Worm (Caenorhabditis elegans) whole organism, L1 larva: ENCODE data around the gene F26F4.9.

Experiments
- C16A3.4 ChIP-seq: fragments of 150-350 bp; optimal IDR thresholded peaks from 2 replicates; lab custom pipeline; 2014; ENCODE audit warnings: missing biosample characterization, missing genetic modification characterization
- C34B4.2 ChIP-seq: sonication (generic microtip); optimal IDR thresholded peaks from 2 replicates; lab custom pipeline; 2017; ENCODE audit warnings: mild to moderate bottlenecking, missing genetic modification characterization, missing compliant biosample characterization
- Y116A8C.19 ChIP-seq: sonication (generic microtip); optimal IDR thresholded peaks from 2 replicates; lab custom pipeline; 2016; ENCODE audit warnings: missing compliant biosample characterization, missing genetic modification characterization, borderline replicate concordance
- aly-2 ChIP-seq: fragments of 150-350 bp; optimal IDR thresholded peaks from 2 replicates; lab custom pipeline; 2014; ENCODE audit warnings: missing biosample characterization, missing genetic modification characterization
- blmp-1 ChIP-seq: fragments of 150-350 bp; optimal IDR thresholded peaks from 2 replicates; lab custom pipeline; 2014; ENCODE audit warnings: missing biosample characterization, missing genetic modification characterization
- ceh-8 ChIP-seq: fragments of 200-800 bp; sonication (Bioruptor generic); optimal IDR thresholded peaks from 2 replicates; lab custom pipeline; 2018; ENCODE audit warnings: mild to moderate bottlenecking, missing genetic modification characterization, moderate library complexity, missing compliant biosample characterization
- ceh-82 ChIP-seq, 3 experiments: fragments of 150-350 bp in 1 of 3; sonication (generic microtip) in 2 of 3; optimal IDR thresholded peaks; 2 replicates each; lab custom pipeline; 2014 to 2017; ENCODE audit warnings: missing biosample characterization in 3 of 3, missing genetic modification characterization in 3 of 3
- dpl-1 ChIP-seq, 3 experiments: fragments of 150-350 bp in 2 of 3; sonication (generic microtip) in 1 of 3; optimal IDR thresholded peaks; 2 replicates each; lab custom pipeline; 2014 to 2017; ENCODE audit warnings: missing biosample characterization in 3 of 3, missing genetic modification characterization in 3 of 3, missing genetic modification reagents in 3 of 3
- dsc-1 ChIP-seq: sonication (generic microtip); optimal IDR thresholded peaks from 2 replicates; lab custom pipeline; 2016; ENCODE audit warnings: mild to moderate bottlenecking, missing genetic modification characterization, missing compliant biosample characterization
- efl-3 ChIP-seq: fragments of 200-800 bp; sonication (Bioruptor generic); optimal IDR thresholded peaks from 2 replicates; lab custom pipeline; 2018; ENCODE audit warnings: mild to moderate bottlenecking, missing genetic modification characterization, missing compliant biosample characterization
- egl-13 ChIP-seq: sonication (generic microtip); optimal IDR thresholded peaks from 2 replicates; lab custom pipeline; 2016; ENCODE audit warnings: missing genotype, missing genetic modification reagents, missing genetic modification characterization, missing compliant biosample characterization
- elt-2 ChIP-seq: sonication (generic microtip); optimal IDR thresholded peaks from 2 replicates; lab custom pipeline; 2016; ENCODE audit warnings: missing genetic modification characterization, mild to moderate bottlenecking, inconsistent platforms, missing compliant biosample characterization, missing genetic modification reagents
- fkh-10 ChIP-seq: sonication (generic microtip); optimal IDR thresholded peaks from 2 replicates; lab custom pipeline; 2017; ENCODE audit warnings: missing biosample characterization, missing genetic modification reagents, missing genetic modification characterization
- fkh-4 ChIP-seq: sonication (generic microtip); optimal IDR thresholded peaks from 2 replicates; lab custom pipeline; 2016; ENCODE audit warnings: missing compliant biosample characterization, missing genetic modification characterization, borderline replicate concordance
- fos-1 ChIP-seq: fragments of 150-350 bp; optimal IDR thresholded peaks from 2 replicates; lab custom pipeline; 2014; ENCODE audit warnings: missing biosample characterization, missing genetic modification characterization
- hlh-17 ChIP-seq: fragments of 200-800 bp; sonication (Bioruptor generic); optimal IDR thresholded peaks from 2 replicates; lab custom pipeline; 2018; ENCODE audit warnings: missing genetic modification characterization, mild to moderate bottlenecking, missing compliant biosample characterization, moderate library complexity, borderline replicate concordance
- hlh-4 ChIP-seq: sonication (generic microtip); optimal IDR thresholded peaks from 2 replicates; lab custom pipeline; 2016; ENCODE audit warnings: mild to moderate bottlenecking, missing genetic modification characterization, missing compliant biosample characterization
- isw-1 ChIP-seq: fragments of 200-800 bp; sonication (Bioruptor generic); IDR thresholded peaks from 2 replicates; pipeline ENCODE4 v1.3.6; 2022; ENCODE audit warnings: missing genetic modification characterization, missing compliant biosample characterization
- jun-1 ChIP-seq: fragments of 150-350 bp; optimal IDR thresholded peaks from 2 replicates; lab custom pipeline; 2014; ENCODE audit warnings: missing biosample characterization, missing genetic modification reagents, missing genetic modification characterization
- lin-13 ChIP-seq: fragments of 150-350 bp; optimal IDR thresholded peaks from 2 replicates; lab custom pipeline; 2014; ENCODE audit warnings: missing biosample characterization, missing genetic modification reagents, missing genetic modification characterization
- lin-15B ChIP-seq: fragments of 150-350 bp; sonication (generic microtip); optimal IDR thresholded peaks from 3 replicates; lab custom pipeline; 2014; ENCODE audit warnings: missing biosample characterization, missing genetic modification characterization
- lin-35 ChIP-seq, 2 experiments: fragments of 150-350 bp; optimal IDR thresholded peaks; 2 replicates each; lab custom pipeline; 2014; ENCODE audit warnings: missing biosample characterization in 2 of 2, missing genetic modification characterization in 2 of 2, missing genetic modification reagents in 2 of 2
- lir-3 ChIP-seq: sonication (generic microtip); optimal IDR thresholded peaks from 2 replicates; lab custom pipeline; 2016; ENCODE audit warnings: mild to moderate bottlenecking, missing genetic modification characterization, moderate library complexity, missing compliant biosample characterization; ENCODE audit not compliant: poor library complexity
- lsy-2 ChIP-seq, 2 experiments: fragments of 150-350 bp; optimal IDR thresholded peaks; 2 replicates each; lab custom pipeline; 2014; ENCODE audit warnings: missing biosample characterization in 2 of 2, missing genetic modification characterization in 2 of 2
- mef-2 ChIP-seq: fragments of 150-350 bp; optimal IDR thresholded peaks from 2 replicates; lab custom pipeline; 2014; ENCODE audit warnings: missing biosample characterization, missing genetic modification characterization
- nhr-12 ChIP-seq: sonication (generic microtip); optimal IDR thresholded peaks from 2 replicates; lab custom pipeline; 2017; ENCODE audit warnings: missing biosample characterization, missing genetic modification characterization
- nhr-19 ChIP-seq: fragments of 200-800 bp; sonication (Bioruptor generic); conservative IDR thresholded peaks from 2 replicates; pipeline ENCODE4 v1.3.6; 2022; ENCODE audit warnings: missing genetic modification characterization, missing compliant biosample characterization
- nhr-20 ChIP-seq: sonication (generic microtip); optimal IDR thresholded peaks from 2 replicates; lab custom pipeline; 2016; ENCODE audit warnings: mild to moderate bottlenecking, missing genetic modification characterization, missing compliant biosample characterization
- nhr-28 ChIP-seq: fragments of 150-350 bp; optimal IDR thresholded peaks from 2 replicates; lab custom pipeline; 2014; ENCODE audit warnings: missing biosample characterization, missing genetic modification characterization
- nhr-47 ChIP-seq: sonication (generic microtip); optimal IDR thresholded peaks from 2 replicates; lab custom pipeline; 2016; ENCODE audit warnings: mild to moderate bottlenecking, missing genetic modification characterization, moderate library complexity, missing compliant biosample characterization
- nhr-71 ChIP-seq: sonication (generic microtip); optimal IDR thresholded peaks from 2 replicates; lab custom pipeline; 2016; ENCODE audit warnings: mild to moderate bottlenecking, missing genetic modification characterization, moderate library complexity, missing compliant biosample characterization
- nhr-77 ChIP-seq: fragments of 150-350 bp; optimal IDR thresholded peaks from 2 replicates; lab custom pipeline; 2014; ENCODE audit warnings: missing biosample characterization, missing genetic modification characterization
- nhr-85 ChIP-seq: sonication (generic microtip); peaks from one replicate; lab custom pipeline; 2016; ENCODE audit warnings: missing genetic modification characterization, inconsistent platforms, missing compliant biosample characterization
- nhr-90 ChIP-seq: sonication (generic microtip); optimal IDR thresholded peaks from 2 replicates; lab custom pipeline; 2016; ENCODE audit warnings: mild to moderate bottlenecking, missing genetic modification characterization, missing compliant biosample characterization; ENCODE audit not compliant: poor library complexity
- pax-3 ChIP-seq: fragments of 200-800 bp; sonication (Bioruptor generic); optimal IDR thresholded peaks from 2 replicates; lab custom pipeline; 2018; ENCODE audit warnings: mild to moderate bottlenecking, missing genetic modification characterization, moderate library complexity, missing compliant biosample characterization
- pqm-1 ChIP-seq: sonication (generic microtip); optimal IDR thresholded peaks from 3 replicates; lab custom pipeline; 2017; ENCODE audit warnings: missing biosample characterization, missing genetic modification characterization
- skn-1 ChIP-seq: fragments of 150-350 bp; optimal IDR thresholded peaks from 2 replicates; lab custom pipeline; 2014; ENCODE audit warnings: missing biosample characterization, missing genetic modification characterization
- sptf-1 ChIP-seq: fragments of 150-350 bp; optimal IDR thresholded peaks from 2 replicates; lab custom pipeline; 2014; ENCODE audit warnings: missing biosample characterization, missing genetic modification characterization
- swsn-7 ChIP-seq: sonication (generic microtip); optimal IDR thresholded peaks from 2 replicates; lab custom pipeline; 2016; ENCODE audit warnings: missing genetic modification characterization, missing compliant biosample characterization
- unc-130 ChIP-seq: fragments of 150-350 bp; optimal IDR thresholded peaks from 2 replicates; lab custom pipeline; 2017; ENCODE audit warnings: missing biosample characterization, missing genetic modification characterization, inconsistent platforms
- unc-98 ChIP-seq: fragments of 200-800 bp; sonication (Bioruptor generic); IDR thresholded peaks from 2 replicates; pipeline ENCODE4 v1.3.6; 2022; ENCODE audit warnings: missing genetic modification characterization, missing compliant biosample characterization
- vab-15 ChIP-seq: sonication (generic microtip); optimal IDR thresholded peaks from 2 replicates; lab custom pipeline; 2017; ENCODE audit warnings: missing genotype, mild to moderate bottlenecking, missing genetic modification characterization, missing compliant biosample characterization
- xbp-1 ChIP-seq: sonication (generic microtip); optimal IDR thresholded peaks from 2 replicates; lab custom pipeline; 2016; ENCODE audit warnings: missing genetic modification characterization, missing compliant biosample characterization
- zag-1 ChIP-seq: fragments of 150-350 bp; optimal IDR thresholded peaks from 2 replicates; lab custom pipeline; 2014; ENCODE audit warnings: missing biosample characterization, missing genetic modification characterization
- zip-4 ChIP-seq: fragments of 200-800 bp; sonication (Bioruptor generic); optimal IDR thresholded peaks from 2 replicates; lab custom pipeline; 2018; ENCODE audit warnings: mild to moderate bottlenecking, missing genetic modification characterization, moderate library complexity, missing compliant biosample characterization

The F26F4.9 gene

ce11 chrIII:4934896-4935628, 22.7 kb upstream of the F26F4.9 start, which contains the start of gene mrps-18C (continued):
- TF ChIP-seq sptf-1 (tag; lab: Kevin White, UChicago) (no peak), Y116A8C.19 (tag; lab: Kevin White, UChicago) (no peak), elt-2 (tag; lab: Kevin White, UChicago) (no peak), jun-1 (no peak), C34B4.2 (tag; lab: Kevin White, UChicago) (no peak), lsy-2 (tag; optimal IDR thresholded peaks at IDR 0.05; lab: Kevin White, UChicago) (peak; percentile 19 to 60), vab-15 (tag; lab: Kevin White, UChicago) (no peak), C16A3.4 (tag; lab: Kevin White, UChicago) (no peak), mef-2 (tag; lab: Kevin White, UChicago) (no peak), zip-4 (no peak), hlh-17 (GFP tag; lab: Kevin White, UChicago) (no peak), lin-15B (peak; percentile 34), isw-1 (GFP tag; lab: Robert Waterston, UW) (no peak), zag-1 (tag; lab: Kevin White, UChicago) (no peak), nhr-19 (no peak), nhr-71 (tag; lab: Kevin White, UChicago) (peak; percentile 45), nhr-85 (tag; lab: Kevin White, UChicago) (peak; percentile 2), lin-35 (GFP tag; optimal IDR thresholded peaks at IDR 0.05; lab: Kevin White, UChicago) (peak; percentile 60 to 69), unc-98 (GFP tag; lab: Robert Waterston, UW) (no peak), nhr-20 (tag; lab: Kevin White, UChicago) (no peak), blmp-1 (tag; lab: Kevin White, UChicago) (peak; percentile 18)
- TF ChIP-seq, all 84 proteins: peak for 13

- TF ChIP-seq xbp-1 (tag; lab: Kevin White, UChicago) (no peak), dpl-1 (GFP tag; optimal IDR thresholded peaks at IDR 0.05; lab: Kevin White, UChicago) (peak in 1 of 3 experiments; percentile 26)
- TF ChIP-seq, all 84 proteins: peak for 1
These were observed 19.9 kb upstream of the F26F4.9 start, which contains the start of the genes C26E6.12 and eri-9 for ce11 chrIII:4932203-4932699. Gene C26E6.12, minus strand, starts transcription at chrIII:4932253. Gene eri-9, plus strand, starts transcription at chrIII:4932450.

ce11 chrIII:4930154-4930679, 17.9 kb upstream of the F26F4.9 start, which contains the start of gene set-2:
Gene set-2, minus strand, starts transcription at chrIII:4930204.
- peak; percentile 93 for TF ChIP-seq lir-3 (tag; lab: Kevin White, UChicago)
- TF ChIP-seq fkh-4, result peak; percentile 79
- TF ChIP-seq lin-15B, result peak; percentile 73
- no peak for TF ChIP-seq hlh-4 (tag; lab: Kevin White, UChicago)
- peak; percentile 69 for TF ChIP-seq dsc-1 (tag; lab: Kevin White, UChicago)
- TF ChIP-seq fos-1 (tag; lab: Kevin White, UChicago), result no peak
- no peak for TF ChIP-seq pqm-1 (tag; lab: Kevin White, UChicago)
- TF ChIP-seq nhr-47 (tag; lab: Kevin White, UChicago), result peak; percentile 81
- no peak for TF ChIP-seq nhr-12 (tag; lab: Kevin White, UChicago)
- TF ChIP-seq blmp-1 (tag; lab: Kevin White, UChicago), result peak; percentile 44
- TF ChIP-seq swsn-7 (tag; lab: Kevin White, UChicago), result peak; percentile 54
- TF ChIP-seq skn-1, result peak; percentile 54
- TF ChIP-seq lin-13 (GFP tag; lab: Kevin White, UChicago), result peak; percentile 39
- peak; percentile 24 for TF ChIP-seq jun-1
- no peak for TF ChIP-seq ceh-8 (GFP tag; lab: Kevin White, UChicago)
- TF ChIP-seq fkh-10, result no peak
- TF ChIP-seq ceh-82 (tag; optimal IDR thresholded peaks at IDR 0.05; lab: Kevin White, UChicago), result peak; percentile 16 to 44 (median 27)
- no peak for TF ChIP-seq unc-130 (tag; lab: Kevin White, UChicago)
- peak; percentile 75 for TF ChIP-seq xbp-1 (tag; lab: Kevin White, UChicago)
- peak; percentile 87 for TF ChIP-seq nhr-85 (tag; lab: Kevin White, UChicago)
- no peak for TF ChIP-seq nhr-28 (tag; lab: Kevin White, UChicago)
- TF ChIP-seq elt-2 (tag; lab: Kevin White, UChicago), result peak; percentile 1
- no peak for TF ChIP-seq efl-3
- peak; percentile 76 for TF ChIP-seq nhr-19
- peak; percentile 44 for TF ChIP-seq aly-2 (tag; lab: Kevin White, UChicago)
- peak; percentile 30 for TF ChIP-seq nhr-77 (tag; lab: Kevin White, UChicago)
- peak; percentile 73 for TF ChIP-seq egl-13
- peak; percentile 78 for TF ChIP-seq pax-3
- peak; percentile 87 for TF ChIP-seq nhr-90 (tag; lab: Kevin White, UChicago)
